Worm (Caenorhabditis elegans): ENCODE results near the gene nhr-164.

DNA sequence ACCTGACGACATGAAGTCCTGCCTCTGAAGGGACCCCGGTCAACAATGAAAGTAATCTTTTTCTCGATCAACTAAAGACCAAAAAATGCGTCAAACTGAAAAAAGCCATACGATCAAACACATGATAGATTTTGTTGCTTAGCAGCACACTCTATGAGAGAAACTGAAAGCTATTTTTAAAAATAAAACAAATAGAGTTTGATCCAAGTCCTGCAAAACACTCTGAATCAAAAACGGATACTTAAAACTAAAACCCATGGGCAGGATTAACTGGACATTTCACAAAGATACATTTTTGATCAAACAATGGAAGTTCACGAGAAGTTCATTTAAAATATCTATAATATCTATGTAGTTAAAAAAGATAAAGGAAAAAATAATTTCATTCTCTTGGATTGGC lies 31.8 kb upstream of the nhr-164 start, which contains the start of gene T10H4.13:
- TF ChIP-seq F39B2.1 (GFP tag; IDR thresholded peaks at IDR 0.05) (no peak), ztf-18 (tag; optimal IDR thresholded peaks at IDR 0.05) (no peak), snpc-4 (GFP tag; optimal IDR thresholded peaks at IDR 0.05) (no peak), snpc-4 (tag; optimal IDR thresholded peaks at IDR 0.05) (no peak), unc-130 (GFP tag; optimal IDR thresholded peaks at IDR 0.05) (no peak), nfya-1 (tag; optimal IDR thresholded peaks at IDR 0.05; ENCODE audit: borderline replicate concordance, insufficient read depth) (no peak), unc-62 (GFP tag; optimal IDR thresholded peaks at IDR 0.05) (no peak), ets-4 (GFP tag; optimal IDR thresholded peaks at IDR 0.05) (no peak), nhr-90 (tag; optimal IDR thresholded peaks at IDR 0.05) (no peak), ZK185.1 (tag; optimal IDR thresholded peaks at IDR 0.05; ENCODE audit: poor library complexity, severe bottlenecking) (no peak), F23B12.7 (tag; optimal IDR thresholded peaks at IDR 0.05; ENCODE audit: insufficient read depth) (no peak), nhr-27 (tag; optimal IDR thresholded peaks at IDR 0.05) (no peak)

All from whole organism, young adult.